Fruit fly (Drosophila melanogaster) whole organism, embryonic: Measurements from ENCODE around the gene kairos.

Experiments
- Adf1 ChIP-seq: fragments of 200-800 bp; sonication (Bioruptor generic); IDR thresholded peaks from 2 replicates; pipeline ENCODE4 v1.3.6; 2022; ENCODE audit warnings: missing biosample characterization, missing genetic modification characterization
- B-H2 ChIP-seq: fragments of 200-800 bp; sonication (Bioruptor generic); optimal IDR thresholded peaks from 2 replicates; lab custom pipeline; 2018; ENCODE audit warnings: missing biosample characterization, mild to moderate bottlenecking, missing genetic modification characterization
- CG11723 ChIP-seq: fragments of 200-800 bp; sonication (Bioruptor generic); optimal IDR thresholded peaks from 2 replicates; lab custom pipeline; 2017; ENCODE audit warnings: missing biosample characterization, mild to moderate bottlenecking, missing genetic modification characterization
- CG13123 ChIP-seq: fragments of 200-800 bp; sonication (Bioruptor generic); optimal IDR thresholded peaks from 2 replicates; lab custom pipeline; 2016; ENCODE audit warnings: missing biosample characterization, missing genetic modification characterization
- CG14710 ChIP-seq: fragments of 200-800 bp; sonication (Bioruptor generic); optimal IDR thresholded peaks from 3 replicates; lab custom pipeline; 2019; ENCODE audit warnings: missing biosample characterization, mild to moderate bottlenecking, missing genetic modification characterization, moderate library complexity
- CG14965 ChIP-seq: fragments of 200-800 bp; sonication (Bioruptor generic); optimal IDR thresholded peaks from 2 replicates; lab custom pipeline; 2016; ENCODE audit warnings: missing biosample characterization, missing genetic modification characterization, borderline replicate concordance
- CG15479 ChIP-seq: fragments of 200-800 bp; sonication (Bioruptor generic); optimal IDR thresholded peaks from 3 replicates; lab custom pipeline; 2019; ENCODE audit warnings: missing biosample characterization, mild to moderate bottlenecking, missing genetic modification characterization, moderate library complexity
- CG1602 ChIP-seq: fragments of 200-800 bp; sonication (Bioruptor generic); optimal IDR thresholded peaks from 3 replicates; lab custom pipeline; 2016; ENCODE audit warnings: missing biosample characterization, missing genetic modification characterization
- CG17328 ChIP-seq: fragments of 200-800 bp; sonication (Bioruptor generic); IDR thresholded peaks from 2 replicates; pipeline ENCODE4 v1.3.6; 2022; ENCODE audit warnings: missing biosample characterization, missing genetic modification characterization
- CG2202 ChIP-seq: fragments of 200-800 bp; sonication (Bioruptor generic); optimal IDR thresholded peaks from 2 replicates; lab custom pipeline; 2018; ENCODE audit warnings: missing biosample characterization, mild to moderate bottlenecking, missing genetic modification characterization
- CG2712 ChIP-seq: fragments of 200-800 bp; optimal IDR thresholded peaks from 3 replicates; lab custom pipeline; 2019; ENCODE audit warnings: missing biosample characterization, mild to moderate bottlenecking, missing genetic modification characterization, moderate library complexity
- CG4707 ChIP-seq: fragments of 200-800 bp; sonication (Bioruptor generic); optimal IDR thresholded peaks from 2 replicates; lab custom pipeline; 2018; ENCODE audit warnings: missing biosample characterization, mild to moderate bottlenecking, missing genetic modification characterization, moderate library complexity
- CG6175 ChIP-seq: fragments of 200-800 bp; sonication (Bioruptor generic); IDR thresholded peaks from 3 replicates; pipeline ENCODE4 v1.3.6; 2022; ENCODE audit warnings: missing biosample characterization, missing genetic modification characterization
- CG6689 ChIP-seq: fragments of 200-800 bp; sonication (Bioruptor generic); IDR thresholded peaks from 2 replicates; pipeline ENCODE4 v1.3.6; 2022; ENCODE audit warnings: missing biosample characterization, missing genetic modification characterization
- CG7357 ChIP-seq: fragments of 200-800 bp; sonication (Bioruptor generic); IDR thresholded peaks from 3 replicates; pipeline ENCODE4 v1.3.6; 2022; ENCODE audit warnings: missing biosample characterization, missing genetic modification characterization
- CG7839 ChIP-seq: fragments of 200-800 bp; sonication (Bioruptor generic); optimal IDR thresholded peaks from 3 replicates; lab custom pipeline; 2018; ENCODE audit warnings: missing biosample characterization, mild to moderate bottlenecking, missing genetic modification characterization, moderate library complexity
- CG7987 ChIP-seq: fragments of 200-800 bp; sonication (Bioruptor generic); optimal IDR thresholded peaks from 2 replicates; lab custom pipeline; 2018; ENCODE audit warnings: missing biosample characterization, mild to moderate bottlenecking, missing genetic modification characterization, moderate library complexity
- CG9437 ChIP-seq: fragments of 200-800 bp; sonication (Bioruptor generic); optimal IDR thresholded peaks from 2 replicates; lab custom pipeline; 2018; ENCODE audit warnings: missing biosample characterization, mild to moderate bottlenecking, missing genetic modification characterization
- CTCF ChIP-seq: fragments of 200-800 bp; sonication (Bioruptor generic); optimal IDR thresholded peaks from 2 replicates; lab custom pipeline; 2017; ENCODE audit warnings: missing biosample characterization, mild to moderate bottlenecking, missing genetic modification characterization, moderate library complexity
- D19A ChIP-seq: fragments of 200-800 bp; optimal IDR thresholded peaks from 3 replicates; lab custom pipeline; 2019; ENCODE audit warnings: missing biosample characterization, mild to moderate bottlenecking, missing genetic modification characterization, moderate library complexity
- D19B ChIP-seq: fragments of 200-800 bp; sonication (Bioruptor generic); optimal IDR thresholded peaks from 2 replicates; lab custom pipeline; 2017; ENCODE audit warnings: missing biosample characterization, mild to moderate bottlenecking, missing genetic modification characterization
- Deaf1 ChIP-seq: fragments of 200-800 bp; optimal IDR thresholded peaks from 3 replicates; lab custom pipeline; 2019; ENCODE audit warnings: missing biosample characterization, mild to moderate bottlenecking, missing genetic modification characterization, moderate library complexity
- Hr39 ChIP-seq: fragments of >200 bp; optimal IDR thresholded peaks from 2 replicates; lab custom pipeline; 2017
- Lhr ChIP-seq: fragments of 200-800 bp; sonication (Bioruptor generic); optimal IDR thresholded peaks from 3 replicates; lab custom pipeline; 2017; ENCODE audit warnings: mild to moderate bottlenecking, missing biosample characterization, missing genetic modification reagents, missing genetic modification characterization
- NFAT ChIP-seq: fragments of 200-800 bp; sonication (Bioruptor generic); IDR thresholded peaks from 2 replicates; pipeline ENCODE4 v1.3.6; 2022; ENCODE audit warnings: missing biosample characterization, missing genetic modification characterization
- Nf-YB ChIP-seq: fragments of 200-800 bp; sonication (Bioruptor generic); optimal IDR thresholded peaks from 3 replicates; lab custom pipeline; 2019; ENCODE audit warnings: missing biosample characterization, mild to moderate bottlenecking, missing genetic modification characterization, moderate library complexity
- Nf-YC ChIP-seq: fragments of 200-800 bp; optimal IDR thresholded peaks from 3 replicates; lab custom pipeline; 2019; ENCODE audit warnings: missing biosample characterization, mild to moderate bottlenecking, missing genetic modification characterization, moderate library complexity
- NfI ChIP-seq: fragments of 200-800 bp; sonication (Bioruptor generic); optimal IDR thresholded peaks from 3 replicates; lab custom pipeline; 2018; ENCODE audit warnings: missing biosample characterization, mild to moderate bottlenecking, missing genetic modification characterization, moderate library complexity
- Optix ChIP-seq: fragments of 200-800 bp; sonication (Bioruptor generic); IDR thresholded peaks from 3 replicates; pipeline ENCODE4 v1.3.6; 2022; ENCODE audit warnings: missing biosample characterization, missing genetic modification characterization
- Ptx1 ChIP-seq: fragments of 200-800 bp; sonication (Bioruptor generic); IDR thresholded peaks from 2 replicates; pipeline ENCODE4 v1.3.6; 2022; ENCODE audit warnings: missing biosample characterization, missing genetic modification characterization
- Spps ChIP-seq: fragments of 200-800 bp; sonication (Bioruptor generic); optimal IDR thresholded peaks from 2 replicates; lab custom pipeline; 2018; ENCODE audit warnings: missing biosample characterization, mild to moderate bottlenecking, missing genetic modification characterization
- abd-A ChIP-seq: fragments of 200-800 bp; sonication (Bioruptor generic); optimal IDR thresholded peaks from 3 replicates; lab custom pipeline; 2019; ENCODE audit warnings: missing biosample characterization, mild to moderate bottlenecking, missing genetic modification characterization, moderate library complexity
- az2 ChIP-seq: fragments of 200-800 bp; sonication (Bioruptor generic); optimal IDR thresholded peaks from 3 replicates; lab custom pipeline; 2016; ENCODE audit warnings: missing biosample characterization, missing genetic modification characterization
- btn ChIP-seq: fragments of 200-800 bp; sonication (Bioruptor generic); optimal IDR thresholded peaks from 2 replicates; lab custom pipeline; 2016; ENCODE audit warnings: missing biosample characterization, missing genetic modification characterization
- cg ChIP-seq: fragments of 200-800 bp; sonication (Bioruptor generic); optimal IDR thresholded peaks from 3 replicates; lab custom pipeline; 2019; ENCODE audit warnings: missing biosample characterization, mild to moderate bottlenecking, missing genetic modification characterization, moderate library complexity
- chm ChIP-seq: fragments of 200-800 bp; sonication (Bioruptor generic); IDR thresholded peaks from 2 replicates; pipeline ENCODE4 v1.3.6; 2022; ENCODE audit warnings: missing biosample characterization, missing genetic modification characterization
- dimm ChIP-seq: fragments of 200-800 bp; sonication (Bioruptor generic); IDR thresholded peaks from 2 replicates; pipeline ENCODE4 v1.3.6; 2022; ENCODE audit warnings: missing biosample characterization, missing genetic modification characterization
- emc ChIP-seq: fragments of 200-800 bp; sonication (Bioruptor generic); optimal IDR thresholded peaks from 2 replicates; lab custom pipeline; 2016; ENCODE audit warnings: missing biosample characterization, missing genetic modification characterization
- ewg ChIP-seq: fragments of 200-800 bp; sonication (Bioruptor generic); optimal IDR thresholded peaks from 3 replicates; lab custom pipeline; 2017; ENCODE audit warnings: mild to moderate bottlenecking, missing biosample characterization, missing genetic modification reagents, missing genetic modification characterization
- fd64A ChIP-seq: fragments of 200-800 bp; sonication (Bioruptor generic); optimal IDR thresholded peaks from 3 replicates; lab custom pipeline; 2018; ENCODE audit warnings: missing biosample characterization, mild to moderate bottlenecking, missing genetic modification characterization
- gce ChIP-seq: fragments of 200-800 bp; sonication (Bioruptor generic); IDR thresholded peaks from 3 replicates; pipeline ENCODE4 v1.3.6; 2022; ENCODE audit warnings: missing biosample characterization, missing genetic modification characterization
- grn ChIP-seq: fragments of 200-800 bp; sonication (Bioruptor generic); optimal IDR thresholded peaks from 3 replicates; lab custom pipeline; 2017; ENCODE audit warnings: missing biosample characterization, missing genetic modification characterization
- hbn ChIP-seq: fragments of 200-800 bp; sonication (Bioruptor generic); IDR thresholded peaks from 2 replicates; pipeline ENCODE4 v1.3.6; 2022; ENCODE audit warnings: missing biosample characterization, missing genetic modification characterization; ENCODE audit not compliant: partially characterized antibody
- maf-S ChIP-seq: fragments of 200-800 bp; sonication (Bioruptor generic); optimal IDR thresholded peaks from 2 replicates; lab custom pipeline; 2016; ENCODE audit warnings: missing biosample characterization, missing genetic modification characterization
- sens ChIP-seq: fragments of 200-800 bp; sonication (Bioruptor generic); peaks from one replicate; lab custom pipeline; 2016; ENCODE audit warnings: missing biosample characterization, missing genetic modification characterization
- sim ChIP-seq: fragments of 200-800 bp; sonication (Bioruptor generic); IDR thresholded peaks from 2 replicates; pipeline ENCODE4 v1.3.6; 2022; ENCODE audit warnings: missing biosample characterization, missing genetic modification characterization
- sna ChIP-seq: fragments of 200-800 bp; sonication (Bioruptor generic); IDR thresholded peaks from 2 replicates; pipeline ENCODE4 v1.3.6; 2022; ENCODE audit warnings: missing biosample characterization, missing genetic modification characterization; ENCODE audit not compliant: partially characterized antibody
- so ChIP-seq: fragments of 200-800 bp; sonication (Bioruptor generic); IDR thresholded peaks from 3 replicates; pipeline ENCODE4 v1.3.6; 2022; ENCODE audit warnings: missing biosample characterization, missing genetic modification characterization
- sqz ChIP-seq: fragments of 200-800 bp; sonication (Bioruptor generic); optimal IDR thresholded peaks from 3 replicates; lab custom pipeline; 2018; ENCODE audit warnings: missing biosample characterization, mild to moderate bottlenecking, missing genetic modification characterization
- ssp ChIP-seq: fragments of 200-800 bp; sonication (Bioruptor generic); IDR thresholded peaks from 2 replicates; pipeline ENCODE4 v1.3.6; 2022; ENCODE audit warnings: missing biosample characterization, missing genetic modification characterization
- toy ChIP-seq: fragments of 200-800 bp; sonication (Bioruptor generic); IDR thresholded peaks from 2 replicates; pipeline ENCODE4 v1.3.6; 2022; ENCODE audit warnings: missing biosample characterization, missing genetic modification characterization
- tup ChIP-seq: fragments of 200-800 bp; sonication (Bioruptor generic); optimal IDR thresholded peaks from 2 replicates; lab custom pipeline; 2016; ENCODE audit warnings: missing biosample characterization, mild to moderate bottlenecking, missing genetic modification characterization, moderate library complexity
- twi ChIP-seq: fragments of 200-800 bp; optimal IDR thresholded peaks from 2 replicates; lab custom pipeline; 2019; ENCODE audit warnings: missing biosample characterization, mild to moderate bottlenecking, missing genetic modification characterization, moderate library complexity

The kairos gene

DNA sequence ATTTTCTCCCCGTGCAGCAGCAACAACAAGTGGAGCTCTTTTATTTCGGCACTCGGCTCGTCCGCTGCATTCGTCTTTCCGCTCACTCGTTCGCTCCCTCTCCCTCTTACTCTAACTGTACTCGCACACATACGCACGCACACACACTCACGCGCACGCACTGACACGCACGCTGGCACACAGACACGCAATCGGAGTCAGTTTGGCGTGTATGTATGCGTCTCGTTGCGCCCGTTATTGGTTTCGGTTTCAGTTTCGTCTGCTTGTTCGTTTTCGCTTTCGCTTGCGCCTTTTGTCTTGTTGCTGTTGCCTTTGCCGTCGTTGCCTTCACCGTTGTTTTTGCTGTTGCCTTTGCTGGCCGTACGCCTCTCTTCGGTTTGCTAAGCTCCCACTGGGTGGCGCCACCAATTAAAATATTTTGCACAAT lies 1.8 kb upstream of the kairos start (continued):
- TF ChIP-seq Ptx1 (GFP tag; lab: Robert Waterston, UW) (no peak), CG1602 (GFP tag; lab: Kevin White, UChicago) (no peak), grn (GFP tag; lab: Kevin White, UChicago) (no peak), CG7987 (GFP tag; lab: Kevin White, UChicago) (no peak), sens (peak; percentile 48), CG4707 (GFP tag; lab: Kevin White, UChicago) (no peak), chm (0 out of 2 replicates have a peak, but pooled peaks have one; percentile 20), CG2202 (tag; lab: Kevin White, UChicago) (peak; percentile 1), sim (GFP tag; lab: Robert Waterston, UW) (no peak), CG6689 (GFP tag; lab: Robert Waterston, UW) (no peak), CG13123 (GFP tag; lab: Kevin White, UChicago) (no peak), Nf-YC (peak; percentile 56), CTCF (GFP tag; lab: Kevin White, UChicago) (peak; percentile 87), Optix (0 out of 3 replicates have a peak, but pooled peaks have one; percentile 30), Lhr (no peak), hbn (GFP tag; lab: Robert Waterston, UW) (no peak), CG15479 (GFP tag; lab: Kevin White, UChicago) (peak; percentile 52), CG9437 (GFP tag; lab: Kevin White, UChicago) (no peak), Adf1 (GFP tag; lab: Robert Waterston, UW) (peak; percentile 30; the same call in 1 of the 2 replicates), tup (GFP tag; lab: Kevin White, UChicago) (no peak), az2 (GFP tag; lab: Kevin White, UChicago) (no peak), cg (GFP tag; lab: Kevin White, UChicago) (peak; percentile 90), maf-S (GFP tag; lab: Kevin White, UChicago) (no peak), Deaf1 (tag; lab: Kevin White, UChicago) (peak; percentile 97), so (GFP tag; lab: Robert Waterston, UW) (0 out of 3 replicates have a peak, but pooled peaks have one; percentile 53), ssp (GFP tag; lab: Robert Waterston, UW) (no peak), twi (tag; lab: Kevin White, UChicago) (no peak), CG14965 (no peak), D19B (no peak), sqz (GFP tag; lab: Kevin White, UChicago) (no peak), abd-A (tag; lab: Kevin White, UChicago) (peak; percentile 60), D19A (tag; lab: Kevin White, UChicago) (no peak), ewg (GFP tag; lab: Kevin White, UChicago) (peak; percentile 1), CG6175 (GFP tag; lab: Robert Waterston, UW) (0 out of 3 replicates have a peak, but pooled peaks have one; percentile 46), CG7839 (tag; lab: Kevin White, UChicago) (no peak), fd64A (GFP tag; lab: Kevin White, UChicago) (no peak), NFAT (no peak), CG7357 (GFP tag; lab: Robert Waterston, UW) (no peak), emc (GFP tag; lab: Kevin White, UChicago) (no peak), Hr39 (peak; percentile 98), gce (GFP tag; lab: Robert Waterston, UW) (no peak), NfI (GFP tag; lab: Kevin White, UChicago) (no peak), Nf-YB (GFP tag; lab: Kevin White, UChicago) (peak; percentile 40), dimm (GFP tag; lab: Robert Waterston, UW) (no peak), sna (no peak), CG14710 (tag; lab: Kevin White, UChicago) (peak; percentile 9), CG11723 (GFP tag; lab: Kevin White, UChicago) (no peak), toy (no peak), btn (GFP tag; lab: Kevin White, UChicago) (no peak), CG17328 (no peak), Spps (tag; lab: Kevin White, UChicago) (peak; percentile 33), B-H2 (GFP tag; lab: Kevin White, UChicago) (no peak), CG2712 (peak; percentile 14)
